Worm (Caenorhabditis elegans): ENCODE measurements around the gene pod-2.

DNA sequence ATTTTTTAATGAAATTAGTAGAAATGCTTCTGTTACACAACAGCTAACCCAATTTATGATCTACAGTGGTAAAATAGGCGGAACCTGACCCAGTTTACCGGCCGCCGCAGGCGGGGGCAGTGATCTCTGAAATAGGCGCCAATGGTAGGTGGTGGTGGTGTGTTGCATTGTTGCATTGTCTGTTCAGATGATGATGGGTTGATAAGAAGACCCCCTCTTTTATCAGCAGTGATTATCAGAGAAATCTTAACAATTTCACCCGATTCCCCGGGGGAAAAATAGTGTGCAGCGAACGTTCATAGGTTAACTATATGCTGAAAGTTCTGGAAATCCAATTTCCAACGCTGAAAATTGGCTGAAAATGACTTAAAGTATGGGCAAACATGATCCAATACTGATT is 2.0 kb downstream of the pod-2 start:
- TF ChIP-seq hnd-1 (tag; optimal IDR thresholded peaks at IDR 0.05) (no peak), scrt-1 (GFP tag; IDR thresholded peaks at IDR 0.05) (no peak)

All from whole organism, early embryonic.